Fruit fly (Drosophila melanogaster) whole organism, embryonic: ENCODE results near the gene mask.

Experiments used
- Atf6 ChIP-seq: fragments of 200-800 bp; sonication (Bioruptor generic); IDR thresholded peaks from 2 replicates; pipeline ENCODE4 v1.3.6; 2022; ENCODE audit warnings: missing biosample characterization, missing genetic modification characterization
- Bteb2 ChIP-seq: fragments of 200-800 bp; sonication (Bioruptor generic); optimal IDR thresholded peaks from 2 replicates; lab custom pipeline; 2016; ENCODE audit warnings: missing biosample characterization, missing genetic modification characterization
- CG10147 ChIP-seq: fragments of 200-800 bp; sonication (Bioruptor generic); optimal IDR thresholded peaks from 2 replicates; lab custom pipeline; 2019; ENCODE audit warnings: missing biosample characterization, mild to moderate bottlenecking, missing genetic modification characterization, moderate library complexity
- CG11398 ChIP-seq: fragments of 200-800 bp; sonication (Bioruptor generic); optimal IDR thresholded peaks from 2 replicates; lab custom pipeline; 2016; ENCODE audit warnings: missing biosample characterization, missing genetic modification characterization
- CG12391 ChIP-seq: fragments of 200-800 bp; sonication (Bioruptor generic); optimal IDR thresholded peaks from 3 replicates; lab custom pipeline; 2018; ENCODE audit warnings: missing biosample characterization, mild to moderate bottlenecking, missing genetic modification characterization, moderate library complexity
- CG14965 ChIP-seq: fragments of 200-800 bp; sonication (Bioruptor generic); optimal IDR thresholded peaks from 2 replicates; lab custom pipeline; 2016; ENCODE audit warnings: missing biosample characterization, missing genetic modification characterization, borderline replicate concordance
- CG16813 ChIP-seq: fragments of 200-800 bp; sonication (Bioruptor generic); IDR thresholded peaks from 3 replicates; pipeline ENCODE4 v1.3.6; 2022; ENCODE audit warnings: missing biosample characterization, missing genetic modification characterization; ENCODE audit not compliant: partially characterized antibody
- CG1792 ChIP-seq: fragments of 200-800 bp; sonication (Bioruptor generic); optimal IDR thresholded peaks from 2 replicates; lab custom pipeline; 2016; ENCODE audit warnings: missing biosample characterization, missing genetic modification characterization
- CG30431 ChIP-seq: fragments of 200-800 bp; sonication (Bioruptor generic); optimal IDR thresholded peaks from 2 replicates; lab custom pipeline; 2017; ENCODE audit warnings: missing biosample characterization, missing genetic modification characterization
- CG31388 ChIP-seq: fragments of 200-800 bp; sonication (Bioruptor generic); optimal IDR thresholded peaks from 2 replicates; lab custom pipeline; 2016; ENCODE audit warnings: missing biosample characterization, missing genetic modification characterization
- CG3163 ChIP-seq: fragments of 200-800 bp; sonication (Bioruptor generic); optimal IDR thresholded peaks from 3 replicates; lab custom pipeline; 2016; ENCODE audit warnings: missing biosample characterization, missing genetic modification characterization
- CG32532 ChIP-seq: fragments of 200-800 bp; sonication (Bioruptor generic); IDR thresholded peaks from 2 replicates; pipeline ENCODE4 v1.3.6; 2022; ENCODE audit warnings: missing biosample characterization, missing genetic modification characterization
- CG34422 ChIP-seq: fragments of 200-800 bp; sonication (Bioruptor generic); IDR thresholded peaks from 3 replicates; pipeline ENCODE4 v1.3.6; 2022; ENCODE audit warnings: missing biosample characterization, missing genetic modification characterization
- CG4854 ChIP-seq: fragments of 200-800 bp; sonication (Bioruptor generic); optimal IDR thresholded peaks from 2 replicates; lab custom pipeline; 2016; ENCODE audit warnings: missing biosample characterization, missing genetic modification characterization, inconsistent platforms
- CG6854 ChIP-seq: fragments of 200-800 bp; sonication (Bioruptor generic); optimal IDR thresholded peaks from 3 replicates; lab custom pipeline; 2017; ENCODE audit warnings: missing biosample characterization, mild to moderate bottlenecking, missing genetic modification characterization
- CG7928 ChIP-seq: fragments of 200-800 bp; sonication (Bioruptor generic); optimal IDR thresholded peaks from 2 replicates; lab custom pipeline; 2017; ENCODE audit warnings: missing biosample characterization, mild to moderate bottlenecking, missing genetic modification characterization
- CG8290 ChIP-seq, 3 experiments: fragments of 200-800 bp; sonication (Bioruptor generic); optimal IDR thresholded peaks; 2 replicates each; lab custom pipeline; 2016 to 2019; ENCODE audit warnings: missing biosample characterization in 3 of 3, missing genetic modification characterization in 3 of 3, mild to moderate bottlenecking in 2 of 3, moderate library complexity in 1 of 3
- CG8359 ChIP-seq: fragments of 200-800 bp; sonication (Bioruptor generic); optimal IDR thresholded peaks from 2 replicates; lab custom pipeline; 2017; ENCODE audit warnings: missing biosample characterization, mild to moderate bottlenecking, missing genetic modification characterization, borderline replicate concordance
- CHES-1-like ChIP-seq: fragments of 200-800 bp; sonication (Bioruptor generic); optimal IDR thresholded peaks from 2 replicates; lab custom pipeline; 2016; ENCODE audit warnings: missing biosample characterization, missing genetic modification characterization
- Camta ChIP-seq: fragments of 200-800 bp; sonication (Bioruptor generic); optimal IDR thresholded peaks from 2 replicates; lab custom pipeline; 2016; ENCODE audit warnings: missing biosample characterization, missing genetic modification characterization
- Dll ChIP-seq: fragments of 200-800 bp; sonication (Bioruptor generic); IDR thresholded peaks from 4 replicates; pipeline ENCODE4 v1.3.6; 2022; ENCODE audit warnings: missing biosample characterization, missing genetic modification characterization; ENCODE audit not compliant: partially characterized antibody
- Doc2 ChIP-seq: fragments of 200-800 bp; sonication (Bioruptor generic); IDR thresholded peaks from 2 replicates; pipeline ENCODE4 v1.3.6; 2022; ENCODE audit warnings: missing biosample characterization, missing genetic modification characterization
- Hey ChIP-seq: fragments of 200-800 bp; sonication (Bioruptor generic); optimal IDR thresholded peaks from 3 replicates; lab custom pipeline; 2018; ENCODE audit warnings: missing biosample characterization, mild to moderate bottlenecking, missing genetic modification characterization
- Hr78 ChIP-seq, 2 experiments: fragments of 200-800 bp in 1 of 2; fragments of >200 bp in 1 of 2; sonication (Bioruptor generic) in 1 of 2; optimal IDR thresholded peaks; 2 replicates each; lab custom pipeline; 2017 to 2019; ENCODE audit warnings: missing biosample characterization in 2 of 2, missing genetic modification characterization in 2 of 2, mild to moderate bottlenecking in 1 of 2, moderate library complexity in 1 of 2
- Hsf ChIP-seq: fragments of 200-800 bp; sonication (Bioruptor generic); optimal IDR thresholded peaks from 3 replicates; lab custom pipeline; 2016; ENCODE audit warnings: missing biosample characterization, missing genetic modification characterization
- Kr ChIP-seq: fragments of 200-800 bp; sonication (Bioruptor generic); optimal IDR thresholded peaks from 2 replicates; lab custom pipeline; 2017; ENCODE audit warnings: missing biosample characterization, mild to moderate bottlenecking, missing genetic modification characterization
- NC2β ChIP-seq: fragments of 200-800 bp; sonication (Bioruptor generic); optimal IDR thresholded peaks from 2 replicates; lab custom pipeline; 2016; ENCODE audit warnings: missing biosample characterization, missing genetic modification characterization
- Neu2 ChIP-seq: fragments of 200-800 bp; sonication (Bioruptor generic); optimal IDR thresholded peaks from 3 replicates; lab custom pipeline; 2016; ENCODE audit warnings: missing biosample characterization, missing genetic modification characterization, borderline replicate concordance
- Oli ChIP-seq: fragments of 200-800 bp; sonication (Bioruptor generic); optimal IDR thresholded peaks from 2 replicates; lab custom pipeline; 2018; ENCODE audit warnings: missing biosample characterization, mild to moderate bottlenecking, missing genetic modification characterization, moderate library complexity
- Optix ChIP-seq: fragments of 200-800 bp; sonication (Bioruptor generic); IDR thresholded peaks from 3 replicates; pipeline ENCODE4 v1.3.6; 2022; ENCODE audit warnings: missing biosample characterization, missing genetic modification characterization
- Sox100B ChIP-seq: fragments of 200-800 bp; sonication (Bioruptor generic); optimal IDR thresholded peaks from 3 replicates; lab custom pipeline; 2018; ENCODE audit warnings: missing biosample characterization, mild to moderate bottlenecking, missing genetic modification characterization
- Usf ChIP-seq: fragments of 200-800 bp; sonication (Bioruptor generic); optimal IDR thresholded peaks from 2 replicates; lab custom pipeline; 2017; ENCODE audit warnings: missing genotype, missing biosample characterization, missing genetic modification characterization
- chm ChIP-seq: fragments of 200-800 bp; sonication (Bioruptor generic); IDR thresholded peaks from 2 replicates; pipeline ENCODE4 v1.3.6; 2022; ENCODE audit warnings: missing biosample characterization, missing genetic modification characterization
- crol ChIP-seq: fragments of 200-800 bp; sonication (Bioruptor generic); IDR thresholded peaks from 2 replicates; pipeline ENCODE4 v1.3.6; 2022; ENCODE audit warnings: missing biosample characterization, missing genetic modification characterization
- dpn ChIP-seq, 2 experiments: fragments of 200-800 bp; sonication (Bioruptor generic); optimal IDR thresholded peaks; 3 replicates each; lab custom pipeline; 2016; ENCODE audit warnings: missing biosample characterization in 2 of 2, missing genetic modification characterization in 2 of 2
- ewg ChIP-seq: fragments of 200-800 bp; sonication (Bioruptor generic); optimal IDR thresholded peaks from 3 replicates; lab custom pipeline; 2017; ENCODE audit warnings: mild to moderate bottlenecking, missing biosample characterization, missing genetic modification reagents, missing genetic modification characterization
- gcm2 ChIP-seq: fragments of 200-800 bp; sonication (Bioruptor generic); optimal IDR thresholded peaks from 2 replicates; lab custom pipeline; 2016; ENCODE audit warnings: missing biosample characterization, missing genetic modification characterization
- gem ChIP-seq: fragments of 200-800 bp; sonication (Bioruptor generic); optimal IDR thresholded peaks from 2 replicates; lab custom pipeline; 2019; ENCODE audit warnings: missing biosample characterization, mild to moderate bottlenecking, missing genetic modification characterization, moderate library complexity
- lab ChIP-seq: fragments of 200-800 bp; sonication (Bioruptor generic); optimal IDR thresholded peaks from 3 replicates; lab custom pipeline; 2017; ENCODE audit warnings: missing biosample characterization, missing genetic modification characterization, mild to moderate bottlenecking, moderate library complexity, missing genetic modification reagents
- lilli ChIP-seq: fragments of 200-800 bp; sonication (Bioruptor generic); optimal IDR thresholded peaks from 3 replicates; lab custom pipeline; 2016; ENCODE audit warnings: missing biosample characterization, missing genetic modification characterization
- nmo ChIP-seq: fragments of 200-800 bp; sonication (Bioruptor generic); optimal IDR thresholded peaks from 2 replicates; lab custom pipeline; 2018; ENCODE audit warnings: missing biosample characterization, mild to moderate bottlenecking, missing genetic modification characterization, moderate library complexity
- peb ChIP-seq: fragments of 200-800 bp; sonication (Bioruptor generic); IDR thresholded peaks from 2 replicates; pipeline ENCODE4 v1.3.6; 2022; ENCODE audit warnings: missing biosample characterization, missing genetic modification characterization
- pzg ChIP-seq: fragments of 200-800 bp; sonication (Bioruptor generic); optimal IDR thresholded peaks from 3 replicates; lab custom pipeline; 2018; ENCODE audit warnings: missing biosample characterization, mild to moderate bottlenecking, missing genetic modification characterization, moderate library complexity
- ro ChIP-seq: fragments of 200-800 bp; sonication (Bioruptor generic); IDR thresholded peaks from 2 replicates; pipeline ENCODE4 v1.3.6; 2022; ENCODE audit warnings: missing biosample characterization, missing genetic modification characterization
- sr ChIP-seq: fragments of 200-800 bp; sonication (Bioruptor generic); IDR thresholded peaks from 3 replicates; pipeline ENCODE4 v1.3.6; 2022; ENCODE audit warnings: missing biosample characterization, missing genetic modification characterization
- stc ChIP-seq: fragments of 200-800 bp; sonication (Bioruptor generic); IDR thresholded peaks from 2 replicates; pipeline ENCODE4 v1.3.6; 2022; ENCODE audit warnings: missing biosample characterization, missing genetic modification characterization
- tio ChIP-seq: fragments of 200-800 bp; sonication (Bioruptor generic); optimal IDR thresholded peaks from 2 replicates; lab custom pipeline; 2017; ENCODE audit warnings: missing biosample characterization, missing genetic modification characterization, inconsistent platforms
- trh ChIP-seq: fragments of 200-800 bp; sonication (Bioruptor generic); optimal IDR thresholded peaks from 2 replicates; lab custom pipeline; 2016; ENCODE audit warnings: missing biosample characterization, missing genetic modification characterization

Gene mask

dm6 chr3R:24294784-24295555 is 64.6 kb downstream of the mask start, which contains the start of gene crb (continued):
- TF ChIP-seq peb: no peak
- TF ChIP-seq Sox100B (GFP tag; lab: Kevin White, UChicago): peak; percentile 30
- no peak for TF ChIP-seq Usf
- peak; percentile 24 for TF ChIP-seq CG3163 (GFP tag; lab: Kevin White, UChicago)
- peak; percentile 17 for TF ChIP-seq gcm2 (GFP tag; lab: Kevin White, UChicago)
- TF ChIP-seq gem: peak; percentile 63
- peak in 1 of 2 experiments; percentile 98 for TF ChIP-seq Hr78 (GFP tag; optimal IDR thresholded peaks at IDR 0.05; lab: Kevin White, UChicago)
- TF ChIP-seq Doc2 (GFP tag; lab: Robert Waterston, UW): no peak
- TF ChIP-seq Optix: no peak
- TF ChIP-seq Neu2 (GFP tag; lab: Kevin White, UChicago): peak; percentile 5
- peak; percentile 64 for TF ChIP-seq CG32532 (GFP tag; lab: Robert Waterston, UW)
- TF ChIP-seq lab (GFP tag; lab: Kevin White, UChicago): peak; percentile 72
- TF ChIP-seq CG8290 (GFP tag; optimal IDR thresholded peaks at IDR 0.05; lab: Kevin White, UChicago): peak; percentile 36
- TF ChIP-seq CG8290 (tag; optimal IDR thresholded peaks at IDR 0.05; lab: Kevin White, UChicago): peak in 1 of 2 experiments; percentile 91
- no peak; the same call in 1 of the 3 replicates for TF ChIP-seq CG34422 (GFP tag; lab: Robert Waterston, UW)
- peak; percentile 41 for TF ChIP-seq CHES-1-like (GFP tag; lab: Kevin White, UChicago)
- TF ChIP-seq dpn (GFP tag; optimal IDR thresholded peaks at IDR 0.05; lab: Kevin White, UChicago): peak; percentile 46 to 64
- TF ChIP-seq chm (GFP tag; lab: Robert Waterston, UW): peak; percentile 71
- TF ChIP-seq CG10147 (GFP tag; lab: Kevin White, UChicago): no peak
- peak; percentile 61 for TF ChIP-seq CG12391 (tag; lab: Kevin White, UChicago)
- peak; percentile 50 for TF ChIP-seq Hsf (GFP tag; lab: Kevin White, UChicago)
- TF ChIP-seq CG8359 (GFP tag; lab: Kevin White, UChicago): no peak
- no peak for TF ChIP-seq Hey
- TF ChIP-seq Dll (GFP tag; lab: Robert Waterston, UW): peak; percentile 44; the same call in 1 of the 4 replicates
- peak; percentile 11 for TF ChIP-seq CG6854 (GFP tag; lab: Kevin White, UChicago)
- no peak for TF ChIP-seq CG31388 (GFP tag; lab: Kevin White, UChicago)
- TF ChIP-seq ewg (GFP tag; lab: Kevin White, UChicago): peak; percentile 5
- peak; percentile 13 for TF ChIP-seq CG4854
- peak; percentile 51 for TF ChIP-seq CG16813 (GFP tag; lab: Robert Waterston, UW)
- no peak for TF ChIP-seq CG7928 (GFP tag; lab: Kevin White, UChicago)
- TF ChIP-seq trh (GFP tag; lab: Kevin White, UChicago): no peak
- peak; percentile 87 for TF ChIP-seq pzg (GFP tag; lab: Kevin White, UChicago)
- peak; percentile 66 for TF ChIP-seq lilli
- no peak for TF ChIP-seq tio (GFP tag; lab: Kevin White, UChicago)
- peak; percentile 38; the same call in 1 of the 2 replicates for TF ChIP-seq Atf6
- no peak for TF ChIP-seq CG30431
- no peak; the same call in 1 of the 2 replicates for TF ChIP-seq crol (GFP tag; lab: Robert Waterston, UW)
- no peak for TF ChIP-seq Kr (GFP tag; lab: Kevin White, UChicago)
- no peak for TF ChIP-seq ro (GFP tag; lab: Robert Waterston, UW)
- TF ChIP-seq stc (GFP tag; lab: Robert Waterston, UW): no peak; the same call in 1 of the 2 replicates
- TF ChIP-seq CG14965 (GFP tag; lab: Kevin White, UChicago): no peak
- no peak for TF ChIP-seq Oli (tag; lab: Kevin White, UChicago)
- TF ChIP-seq Camta: peak; percentile 44
- no peak for TF ChIP-seq CG11398 (GFP tag; lab: Kevin White, UChicago)
- TF ChIP-seq sr (GFP tag; lab: Robert Waterston, UW): 0 out of 3 replicates have a peak, but pooled peaks have one; percentile 41
- TF ChIP-seq NC2β (GFP tag; lab: Kevin White, UChicago): peak; percentile 72
- TF ChIP-seq nmo (GFP tag; lab: Kevin White, UChicago): peak; percentile 58
- no peak for TF ChIP-seq CG1792
- TF ChIP-seq Bteb2 (GFP tag; lab: Kevin White, UChicago): peak; percentile 29
